Fruit fly (Drosophila melanogaster) whole organism, adult: ENCODE measurements around the gene CG33725.
A peak's percentile ranks its signal among the peaks of the same experiment; 100 is the strongest.

Source experiments
- Hr96 ChIP-seq: fragments of 200-800 bp; sonication (Bioruptor generic); optimal IDR thresholded peaks from 2 replicates; lab custom pipeline; 2016; ENCODE audit warnings: missing biosample characterization, missing genetic modification characterization
- Mnt ChIP-seq: fragments of 200-800 bp; sonication (Bioruptor generic); optimal IDR thresholded peaks from 2 replicates; lab custom pipeline; 2016; ENCODE audit warnings: missing biosample characterization, mild to moderate bottlenecking, missing genetic modification characterization

CG33725 gene

DNA sequence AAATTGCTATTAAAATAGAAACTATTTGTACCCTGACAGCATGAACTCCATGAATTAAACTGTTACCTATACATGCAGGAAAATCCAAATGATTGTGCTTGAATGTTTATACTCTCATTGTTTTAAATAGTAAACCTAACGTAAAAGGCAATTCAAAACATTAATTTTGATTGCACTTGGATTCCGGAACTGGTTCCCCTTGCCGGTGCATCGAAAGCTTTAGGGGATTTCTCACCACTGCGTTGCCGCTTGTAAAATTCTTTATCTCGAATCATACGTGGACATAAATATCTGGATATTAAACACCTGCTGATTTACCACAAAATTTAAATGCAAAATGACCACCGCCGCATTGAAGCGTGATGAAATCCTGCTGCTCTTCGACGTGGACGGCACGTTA is 51.9 kb downstream of the CG33725 start, which contains the start of gene Pmm2:
Pmm2 (plus strand) TSS at position 273 of the 400 bp plus-strand sequence.
- TF ChIP-seq Hr96, result no peak
- TF ChIP-seq Mnt (GFP tag; lab: Kevin White, UChicago), result peak; percentile 2
